Worm (Caenorhabditis elegans) whole organism, L4 larva: Measurements from ENCODE around the gene F57C12.6.

Experiments used
- dmd-9 ChIP-seq: fragments of 200-800 bp; sonication (Bioruptor generic); IDR thresholded peaks from 2 replicates; pipeline ENCODE4 v1.3.6; 2022; ENCODE audit warnings: missing genetic modification reagents, missing genetic modification characterization, missing compliant biosample characterization
- snpc-4 ChIP-seq: fragments of 150-350 bp; optimal IDR thresholded peaks from 2 replicates; lab custom pipeline; 2014; ENCODE audit warnings: missing biosample characterization, missing genetic modification characterization
- unc-62 ChIP-seq, 3 experiments: fragments of 150-350 bp in 1 of 3; sonication (generic microtip); optimal IDR thresholded peaks in 2 of 3; peaks in 1 of 3; 1 replicate in 1 of 3; 2 replicates in 2 of 3; lab custom pipeline; 2014 to 2017; ENCODE audit warnings: missing biosample characterization in 3 of 3, missing genetic modification characterization in 3 of 3, missing genetic modification reagents in 3 of 3, missing genotype in 1 of 3

ce11 chrX:536365-536764, 17.4 kb downstream of the F57C12.6 start:
- TF ChIP-seq unc-62 (GFP tag; optimal IDR thresholded peaks at IDR 0.05 in 1 of 2; lab: Kevin White, UChicago) (no peak), unc-62 (tag; optimal IDR thresholded peaks at IDR 0.05; lab: Kevin White, UChicago) (no peak), snpc-4 (tag; lab: Kevin White, UChicago) (no peak), dmd-9 (GFP tag; lab: Robert Waterston, UW) (no peak)
